Worm (Caenorhabditis elegans) whole organism, L2 larva: ENCODE measurements around the gene nspb-5.

Experiments used
- C34F6.9 ChIP-seq: fragments of 150-350 bp; optimal IDR thresholded peaks from 2 replicates; lab custom pipeline; 2014; ENCODE audit warnings: missing biosample characterization, missing genetic modification characterization
- F13H6.1 ChIP-seq: sonication (generic microtip); optimal IDR thresholded peaks from 2 replicates; lab custom pipeline; 2016; ENCODE audit warnings: missing genetic modification characterization, missing compliant biosample characterization
- ZK546.5 ChIP-seq: sonication (generic microtip); optimal IDR thresholded peaks from 2 replicates; lab custom pipeline; 2017; ENCODE audit warnings: missing biosample characterization, missing genetic modification characterization
- ama-1 ChIP-seq: fragments of 150-350 bp; optimal IDR thresholded peaks from 2 replicates; lab custom pipeline; 2018; ENCODE audit warnings: inconsistent platforms
- blmp-1 ChIP-seq: sonication (generic microtip); optimal IDR thresholded peaks from 2 replicates; lab custom pipeline; 2017; ENCODE audit warnings: missing genetic modification characterization, mild to moderate bottlenecking, missing compliant biosample characterization, antibody characterized with exemption, moderate library complexity; ENCODE audit not compliant: insufficient read depth
- ceh-16 ChIP-seq: fragments of 150-350 bp; optimal IDR thresholded peaks from 2 replicates; lab custom pipeline; 2014; ENCODE audit warnings: missing biosample characterization, missing genetic modification characterization
- ceh-82 ChIP-seq: fragments of 150-350 bp; optimal IDR thresholded peaks from 2 replicates; lab custom pipeline; 2014; ENCODE audit warnings: missing biosample characterization, missing genetic modification characterization
- crh-2 ChIP-seq: sonication (generic microtip); optimal IDR thresholded peaks from 2 replicates; lab custom pipeline; 2017; ENCODE audit warnings: missing biosample characterization, missing genetic modification characterization
- dmd-4 ChIP-seq: sonication (generic microtip); optimal IDR thresholded peaks from 2 replicates; lab custom pipeline; 2017; ENCODE audit warnings: missing biosample characterization, missing genetic modification characterization
- egl-27 ChIP-seq: sonication (generic microtip); optimal IDR thresholded peaks from 3 replicates; lab custom pipeline; 2017; ENCODE audit warnings: missing biosample characterization, missing genetic modification reagents, missing genetic modification characterization
- fos-1 ChIP-seq: fragments of 150-350 bp; optimal IDR thresholded peaks from 2 replicates; lab custom pipeline; 2014; ENCODE audit warnings: missing biosample characterization, missing genetic modification characterization
- gmeb-1 ChIP-seq: fragments of 150-350 bp; optimal IDR thresholded peaks from 2 replicates; lab custom pipeline; 2014; ENCODE audit warnings: missing biosample characterization, missing genetic modification characterization
- lin-11 ChIP-seq: fragments of 150-350 bp; sonication (generic microtip); optimal IDR thresholded peaks from 2 replicates; lab custom pipeline; 2014; ENCODE audit warnings: missing biosample characterization, missing genetic modification characterization, inconsistent platforms, mixed read lengths
- lin-13 ChIP-seq: fragments of 150-350 bp; optimal IDR thresholded peaks from 2 replicates; lab custom pipeline; 2014; ENCODE audit warnings: missing biosample characterization, missing genetic modification reagents, missing genetic modification characterization
- lin-39 ChIP-seq: fragments of 150-350 bp; optimal IDR thresholded peaks from 2 replicates; lab custom pipeline; 2014; ENCODE audit warnings: missing biosample characterization, missing genetic modification reagents, missing genetic modification characterization
- lsy-2 ChIP-seq, 2 experiments: fragments of 150-350 bp in 1 of 2; sonication (generic microtip) in 1 of 2; optimal IDR thresholded peaks; 2 replicates each; lab custom pipeline; 2014 to 2017; ENCODE audit warnings: missing biosample characterization in 2 of 2, missing genetic modification characterization in 2 of 2
- mab-5 ChIP-seq: fragments of 150-350 bp; optimal IDR thresholded peaks from 2 replicates; lab custom pipeline; 2014; ENCODE audit warnings: missing biosample characterization, missing genetic modification characterization
- mbf-1 ChIP-seq: sonication (generic microtip); optimal IDR thresholded peaks from 2 replicates; lab custom pipeline; 2017; ENCODE audit warnings: missing biosample characterization, missing genetic modification characterization
- mdl-1 ChIP-seq, 2 experiments: fragments of 150-350 bp in 1 of 2; sonication (generic microtip) in 1 of 2; optimal IDR thresholded peaks; 2 replicates each; lab custom pipeline; 2017; ENCODE audit warnings: missing biosample characterization in 2 of 2, missing genetic modification characterization in 2 of 2
- nhr-10 ChIP-seq: sonication (generic microtip); optimal IDR thresholded peaks from 2 replicates; lab custom pipeline; 2017; ENCODE audit warnings: missing biosample characterization, missing genetic modification characterization
- nhr-12 ChIP-seq: fragments of 150-350 bp; optimal IDR thresholded peaks from 2 replicates; lab custom pipeline; 2014; ENCODE audit warnings: missing biosample characterization, missing genetic modification characterization
- nhr-129 ChIP-seq: fragments of 150-350 bp; optimal IDR thresholded peaks from 2 replicates; lab custom pipeline; 2014; ENCODE audit warnings: missing biosample characterization, missing genetic modification characterization
- nhr-21 ChIP-seq: fragments of 150-350 bp; optimal IDR thresholded peaks from 2 replicates; lab custom pipeline; 2014; ENCODE audit warnings: missing biosample characterization, missing genetic modification characterization
- nhr-25 ChIP-seq: fragments of 150-350 bp; sonication (generic microtip); optimal IDR thresholded peaks from 3 replicates; lab custom pipeline; 2014; ENCODE audit warnings: missing biosample characterization, missing genetic modification characterization
- nhr-6 ChIP-seq: fragments of 150-350 bp; optimal IDR thresholded peaks from 2 replicates; lab custom pipeline; 2014; ENCODE audit warnings: missing biosample characterization, missing genetic modification characterization
- peb-1 ChIP-seq: fragments of 150-350 bp; optimal IDR thresholded peaks from 2 replicates; lab custom pipeline; 2014; ENCODE audit warnings: missing biosample characterization, missing genetic modification characterization
- sma-3 ChIP-seq: sonication (generic microtip); optimal IDR thresholded peaks from 2 replicates; lab custom pipeline; 2016; ENCODE audit warnings: missing genetic modification reagents, missing genetic modification characterization, missing compliant biosample characterization
- sma-9 ChIP-seq, 2 experiments: fragments of 150-350 bp in 1 of 2; sonication (generic microtip) in 1 of 2; optimal IDR thresholded peaks; 2 replicates each; lab custom pipeline; 2014 to 2016; ENCODE audit warnings: missing genetic modification characterization in 2 of 2, mild to moderate bottlenecking in 1 of 2, missing biosample characterization in 1 of 2, missing compliant biosample characterization in 1 of 2, missing genetic modification reagents in 1 of 2, moderate library complexity in 1 of 2
- unc-39 ChIP-seq: fragments of 150-350 bp; optimal IDR thresholded peaks from 2 replicates; lab custom pipeline; 2014; ENCODE audit warnings: missing biosample characterization, missing genetic modification characterization
- unc-55 ChIP-seq: fragments of 150-350 bp; sonication (generic microtip); optimal IDR thresholded peaks from 3 replicates; lab custom pipeline; 2014; ENCODE audit warnings: missing biosample characterization, missing genetic modification reagents, missing genetic modification characterization
- unc-62 ChIP-seq: fragments of 150-350 bp; optimal IDR thresholded peaks from 2 replicates; lab custom pipeline; 2014; ENCODE audit warnings: missing biosample characterization, missing genetic modification reagents, missing genetic modification characterization
- zag-1 ChIP-seq: fragments of 150-350 bp; optimal IDR thresholded peaks from 2 replicates; lab custom pipeline; 2014; ENCODE audit warnings: missing biosample characterization, missing genetic modification characterization

Gene nspb-5

ce11 chrIV:6572655-6573054 is 26.2 kb upstream of the nspb-5 start:
- TF ChIP-seq F13H6.1 (tag; lab: Kevin White, UChicago) (no peak), ZK546.5 (tag; lab: Kevin White, UChicago) (no peak), lin-11 (no peak), ceh-82 (tag; lab: Kevin White, UChicago) (no peak), crh-2 (tag; lab: Kevin White, UChicago) (no peak)

- TF ChIP-seq ceh-16 (tag; lab: Kevin White, UChicago) (no peak), C34F6.9 (tag; lab: Kevin White, UChicago) (peak; percentile 12), fos-1 (tag; lab: Kevin White, UChicago) (peak; percentile 42), blmp-1 (tag; lab: Kevin White, UChicago) (no peak)
Measured at ce11 chrIV:6574343-6574742, 24.5 kb upstream of the nspb-5 start.

- TF ChIP-seq sma-9 (GFP tag; optimal IDR thresholded peaks at IDR 0.05; lab: Kevin White, UChicago) (no peak), sma-9 (tag; optimal IDR thresholded peaks at IDR 0.05; lab: Kevin White, UChicago) (no peak), unc-62 (GFP tag; lab: Kevin White, UChicago) (no peak), gmeb-1 (tag; lab: Kevin White, UChicago) (peak; percentile 2), crh-2 (tag; lab: Kevin White, UChicago) (peak; percentile 30), nhr-129 (tag; lab: Kevin White, UChicago) (peak; percentile 26), ZK546.5 (tag; lab: Kevin White, UChicago) (no peak), nhr-10 (tag; lab: Kevin White, UChicago) (no peak), blmp-1 (tag; lab: Kevin White, UChicago) (no peak)
Measured at ce11 chrIV:6575959-6576727, 22.7 kb upstream of the nspb-5 start.

ce11 chrIV:6576728-6577101 is 22.1 kb upstream of the nspb-5 start:
- TF ChIP-seq lsy-2 (tag; optimal IDR thresholded peaks at IDR 0.05; lab: Kevin White, UChicago) (peak in 1 of 2 experiments; percentile 52), nhr-25 (tag; lab: Kevin White, UChicago) (peak; percentile 59), unc-55 (GFP tag; lab: Kevin White, UChicago) (peak; percentile 22), nhr-6 (tag; lab: Kevin White, UChicago) (no peak), mbf-1 (tag; lab: Kevin White, UChicago) (no peak), egl-27 (peak; percentile 57), lin-13 (GFP tag; lab: Kevin White, UChicago) (peak; percentile 24), C34F6.9 (tag; lab: Kevin White, UChicago) (peak; percentile 40), ama-1 (lab: Kevin White, UChicago) (no peak), unc-39 (tag; lab: Kevin White, UChicago) (no peak), lin-39 (no peak), nhr-21 (peak; percentile 13), zag-1 (no peak), mab-5 (tag; lab: Kevin White, UChicago) (no peak), ZK546.5 (tag; lab: Kevin White, UChicago) (no peak), gmeb-1 (tag; lab: Kevin White, UChicago) (peak; percentile 51), sma-9 (GFP tag; optimal IDR thresholded peaks at IDR 0.05; lab: Kevin White, UChicago) (peak; percentile 59), sma-9 (tag; optimal IDR thresholded peaks at IDR 0.05; lab: Kevin White, UChicago) (no peak), nhr-129 (tag; lab: Kevin White, UChicago) (peak; percentile 50), peb-1 (tag; lab: Kevin White, UChicago) (no peak), nhr-10 (tag; lab: Kevin White, UChicago) (no peak), blmp-1 (tag; lab: Kevin White, UChicago) (peak; percentile 9), ceh-16 (tag; lab: Kevin White, UChicago) (no peak), dmd-4 (no peak), mdl-1 (tag; optimal IDR thresholded peaks at IDR 0.05; lab: Kevin White, UChicago) (no peak), sma-3 (GFP tag; lab: Kevin White, UChicago) (peak; percentile 59), crh-2 (tag; lab: Kevin White, UChicago) (peak; percentile 56), F13H6.1 (tag; lab: Kevin White, UChicago) (peak; percentile 80), fos-1 (tag; lab: Kevin White, UChicago) (peak; percentile 17), nhr-12 (tag; lab: Kevin White, UChicago) (no peak)
